Worm (Caenorhabditis elegans): Measurements from ENCODE around the gene clec-232.

ce11 chrV:16000433-16000832 is 24.5 kb downstream of the clec-232 start, which contains the start of gene nhr-50:
- no peak for TF ChIP-seq elt-1 (tag; optimal IDR thresholded peaks at IDR 0.05; ENCODE audit: borderline replicate concordance, insufficient read depth)
- no peak for TF ChIP-seq nhr-28 (tag; optimal IDR thresholded peaks at IDR 0.05)
- no peak for TF ChIP-seq cnd-1 (tag; optimal IDR thresholded peaks at IDR 0.05)
- TF ChIP-seq sptf-1 (tag; optimal IDR thresholded peaks at IDR 0.05), result no peak
- no peak for TF ChIP-seq ztf-11 (tag; optimal IDR thresholded peaks at IDR 0.05)
- TF ChIP-seq blmp-1 (tag; optimal IDR thresholded peaks at IDR 0.05), result no peak
- TF ChIP-seq snpc-4 (tag; optimal IDR thresholded peaks at IDR 0.05), result no peak
- TF ChIP-seq ceh-83 (GFP tag; optimal IDR thresholded peaks at IDR 0.05), result no peak
- no peak for TF ChIP-seq zip-8 (tag; optimal IDR thresholded peaks at IDR 0.05)
- no peak for TF ChIP-seq mep-1 (tag; optimal IDR thresholded peaks at IDR 0.05)
